Fruit fly (Drosophila melanogaster): ENCODE results near the gene Sptz.

Sptz gene

DNA sequence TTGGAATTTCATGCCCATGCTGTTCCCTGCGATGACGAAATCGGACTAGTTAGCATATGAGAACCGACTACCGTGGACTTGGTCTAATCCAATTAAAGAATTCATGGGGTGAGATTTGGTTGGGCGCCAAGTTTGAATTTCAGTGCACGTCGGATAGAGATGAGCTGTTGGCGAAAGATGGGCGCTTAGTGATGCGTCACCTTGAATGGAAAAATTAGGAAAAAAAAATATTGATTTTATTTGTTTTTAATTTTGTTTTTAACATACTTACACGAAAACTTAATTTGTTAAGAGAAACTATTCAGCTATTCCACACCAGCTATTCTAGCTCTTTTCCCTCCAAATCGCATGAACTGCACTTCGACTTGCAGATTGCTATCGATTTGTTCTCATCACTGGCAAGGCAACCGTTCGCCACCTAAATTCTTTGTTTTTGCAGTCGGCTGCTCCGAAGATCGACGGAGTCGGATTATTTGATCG is at the start of gene Sptz, which contains the start of gene ninaG:
TSS of gene Sptz (plus strand) at position 450 of the 480 bp plus-strand sequence.
TSS of gene ninaG (minus strand) at position 51 of the 480 bp plus-strand sequence.
- TF ChIP-seq Ets96B (tag; optimal IDR thresholded peaks at IDR 0.05) (peak; percentile 88), CG6163 (GFP tag; IDR thresholded peaks at IDR 0.05) (peak; percentile 93), CG9139 (GFP tag; optimal IDR thresholded peaks at IDR 0.05) (no peak), CG6792 (GFP tag; optimal IDR thresholded peaks at IDR 0.05) (peak; percentile 91), CG6854 (GFP tag; optimal IDR thresholded peaks at IDR 0.05) (peak; percentile 69), Hr4 (GFP tag; optimal IDR thresholded peaks at IDR 0.05) (no peak), lz (GFP tag; optimal IDR thresholded peaks at IDR 0.05) (peak; percentile 97), CG10631 (GFP tag; optimal IDR thresholded peaks at IDR 0.05) (peak; percentile 94), CG6276 (GFP tag; optimal IDR thresholded peaks at IDR 0.05) (no peak), CG1621 (tag; optimal IDR thresholded peaks at IDR 0.05) (peak; percentile 85), dsx (GFP tag; optimal IDR thresholded peaks at IDR 0.05; ENCODE audit: poor library complexity, severe bottlenecking) (no peak), CG15336 (GFP tag; IDR thresholded peaks at IDR 0.05) (peak; percentile 84), Smox (GFP tag; optimal IDR thresholded peaks at IDR 0.05) (peak; percentile 93), svp (GFP tag) (peak; percentile 98), salr (GFP tag; optimal IDR thresholded peaks at IDR 0.05) (peak in 1 of 2 experiments; percentile 78), fd59A (GFP tag; optimal IDR thresholded peaks at IDR 0.05) (peak; percentile 77), Sox14 (GFP tag; optimal IDR thresholded peaks at IDR 0.05) (peak; percentile 98), CG11902 (GFP tag; optimal IDR thresholded peaks at IDR 0.05) (peak; percentile 93), fd85E (GFP tag; optimal IDR thresholded peaks at IDR 0.05) (no peak), topi (GFP tag; optimal IDR thresholded peaks at IDR 0.05) (peak; percentile 93), Ets21C (GFP tag; optimal IDR thresholded peaks at IDR 0.05) (peak; percentile 96), Hr39 (GFP tag; optimal IDR thresholded peaks at IDR 0.05) (peak; percentile 97), eg (GFP tag; IDR thresholded peaks at IDR 0.05) (peak; percentile 92), pdm3 (GFP tag; optimal IDR thresholded peaks at IDR 0.05) (peak; percentile 94), Gug (GFP tag; IDR thresholded peaks at IDR 0.05) (peak; percentile 94), CG10669 (GFP tag; optimal IDR thresholded peaks at IDR 0.05) (no peak), Sox102F (GFP tag; optimal IDR thresholded peaks at IDR 0.05) (peak; percentile 88), CG7368 (GFP tag; optimal IDR thresholded peaks at IDR 0.05) (no peak), ss (GFP tag; optimal IDR thresholded peaks at IDR 0.05) (no peak), achi (GFP tag; optimal IDR thresholded peaks at IDR 0.05) (peak; percentile 90), CG34406 (GFP tag; optimal IDR thresholded peaks at IDR 0.05) (peak; percentile 86), dac (GFP tag; optimal IDR thresholded peaks at IDR 0.05) (peak; percentile 89), spab (GFP tag; optimal IDR thresholded peaks at IDR 0.05) (no peak), CG11294 (GFP tag; IDR thresholded peaks at IDR 0.05) (peak; percentile 90), CG3919 (GFP tag; optimal IDR thresholded peaks at IDR 0.05) (peak; percentile 93), Sox15 (GFP tag; optimal IDR thresholded peaks at IDR 0.05) (peak; percentile 94), Lpt (GFP tag; optimal IDR thresholded peaks at IDR 0.05) (peak; percentile 87), CG31627 (GFP tag; optimal IDR thresholded peaks at IDR 0.05) (peak; percentile 98), Met (GFP tag; optimal IDR thresholded peaks at IDR 0.05) (no peak), Eip75B (GFP tag; optimal IDR thresholded peaks at IDR 0.05) (peak; percentile 91), Hr38 (GFP tag; optimal IDR thresholded peaks at IDR 0.05) (peak; percentile 50), acj6 (GFP tag; optimal IDR thresholded peaks at IDR 0.05) (peak; percentile 96), CG8119 (GFP tag; IDR thresholded peaks at IDR 0.05) (peak; percentile 88), CG6808 (GFP tag; optimal IDR thresholded peaks at IDR 0.05) (no peak), CG16779 (tag; optimal IDR thresholded peaks at IDR 0.05) (peak; percentile 65), CG8632 (GFP tag; optimal IDR thresholded peaks at IDR 0.05) (peak; percentile 85), CG4318 (GFP tag; optimal IDR thresholded peaks at IDR 0.05) (no peak), fkh (GFP tag; optimal IDR thresholded peaks at IDR 0.05) (no peak), Blimp-1 (GFP tag; optimal IDR thresholded peaks at IDR 0.05) (peak; percentile 76), Eip93F (GFP tag; optimal IDR thresholded peaks at IDR 0.05) (peak; percentile 76), net (GFP tag; optimal IDR thresholded peaks at IDR 0.05) (peak; percentile 88), Eip78C (GFP tag) (peak; percentile 98)

Data from whole organism, prepupa.